Fruit fly (Drosophila melanogaster) whole organism, pupa: Measurements from ENCODE around the gene ND-B16.6.

ENCODE experiments used
- CG10348 ChIP-seq: fragments of 200-800 bp; sonication (Bioruptor generic); IDR thresholded peaks from 2 replicates; pipeline ENCODE4 v1.3.6; 2022; ENCODE audit warnings: missing biosample characterization, missing genetic modification characterization
- CG12605 ChIP-seq: fragments of 200-800 bp; sonication (Bioruptor generic); IDR thresholded peaks from 2 replicates; pipeline ENCODE4 v1.3.6; 2022; ENCODE audit warnings: missing biosample characterization, missing genetic modification characterization
- CG13204 ChIP-seq: fragments of 200-800 bp; sonication (Bioruptor generic); optimal IDR thresholded peaks from 2 replicates; lab custom pipeline; 2018; ENCODE audit warnings: missing biosample characterization, mild to moderate bottlenecking, missing genetic modification characterization, moderate library complexity
- CG14655 ChIP-seq: fragments of 200-800 bp; sonication (Bioruptor generic); optimal IDR thresholded peaks from 3 replicates; lab custom pipeline; 2017; ENCODE audit warnings: mild to moderate bottlenecking, missing biosample characterization, missing genetic modification reagents, missing genetic modification characterization
- CG15710 ChIP-seq: fragments of 200-800 bp; sonication (Bioruptor generic); optimal IDR thresholded peaks from 2 replicates; lab custom pipeline; 2018; ENCODE audit warnings: missing biosample characterization, mild to moderate bottlenecking, missing genetic modification characterization, moderate library complexity
- CG17806 ChIP-seq: fragments of 200-800 bp; sonication (Bioruptor generic); optimal IDR thresholded peaks from 2 replicates; lab custom pipeline; 2018; ENCODE audit warnings: missing biosample characterization, mild to moderate bottlenecking, missing genetic modification characterization, moderate library complexity
- CG34367 ChIP-seq: fragments of 200-800 bp; sonication (Bioruptor generic); optimal IDR thresholded peaks from 2 replicates; lab custom pipeline; 2018; ENCODE audit warnings: missing biosample characterization, mild to moderate bottlenecking, missing genetic modification characterization
- CG8159 ChIP-seq: fragments of 200-800 bp; sonication (Bioruptor generic); optimal IDR thresholded peaks from 3 replicates; lab custom pipeline; 2018; ENCODE audit warnings: missing biosample characterization, mild to moderate bottlenecking, missing genetic modification characterization, moderate library complexity
- CG8301 ChIP-seq: fragments of 200-800 bp; sonication (Bioruptor generic); optimal IDR thresholded peaks from 2 replicates; lab custom pipeline; 2018; ENCODE audit warnings: missing biosample characterization, mild to moderate bottlenecking, missing genetic modification characterization
- EcR ChIP-seq: fragments of 200-800 bp; sonication (Bioruptor generic); optimal IDR thresholded peaks from 3 replicates; lab custom pipeline; 2019; ENCODE audit warnings: missing biosample characterization, missing genetic modification characterization, mild to moderate bottlenecking, moderate library complexity, missing genetic modification reagents
- Snoo ChIP-seq: fragments of 200-800 bp; sonication (Bioruptor generic); optimal IDR thresholded peaks from 3 replicates; lab custom pipeline; 2017; ENCODE audit warnings: missing biosample characterization, mild to moderate bottlenecking, missing genetic modification characterization, inconsistent platforms
- fd96Ca ChIP-seq: fragments of 200-800 bp; sonication (Bioruptor generic); IDR thresholded peaks from 3 replicates; pipeline ENCODE4 v1.3.6; 2022; ENCODE audit warnings: missing biosample characterization, missing genetic modification characterization
- gl ChIP-seq: fragments of 200-800 bp; sonication (Bioruptor generic); optimal IDR thresholded peaks from 2 replicates; lab custom pipeline; 2018; ENCODE audit warnings: missing biosample characterization, mild to moderate bottlenecking, missing genetic modification characterization
- rn ChIP-seq: fragments of 200-800 bp; sonication (Bioruptor generic); IDR thresholded peaks from 2 replicates; pipeline ENCODE4 v1.3.6; 2022; ENCODE audit warnings: missing biosample characterization, missing genetic modification characterization

DNA sequence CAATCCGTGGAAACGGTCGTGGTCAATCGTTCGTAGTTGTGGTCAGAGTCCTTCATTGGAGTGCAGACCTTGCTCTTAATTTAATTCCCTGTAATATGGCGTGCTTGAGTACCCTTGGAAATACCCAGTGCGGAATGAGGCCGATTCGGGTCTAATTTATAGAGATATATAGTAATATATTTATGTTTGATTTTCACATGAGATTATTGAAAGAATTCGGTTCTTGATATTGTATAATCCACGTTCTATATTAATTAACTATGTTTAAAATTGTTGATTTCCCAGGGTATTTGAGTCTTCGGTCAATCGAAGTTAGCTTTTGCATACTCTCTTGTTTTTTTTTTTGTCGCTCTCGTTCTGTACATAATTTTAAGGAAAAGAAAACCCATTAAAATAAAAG is 6.9 kb downstream of the ND-B16.6 start:
- TF ChIP-seq Snoo (tag; lab: Kevin White, UChicago) (peak; percentile 7), EcR (GFP tag; lab: Kevin White, UChicago) (no peak), CG8159 (tag; lab: Kevin White, UChicago) (peak; percentile 51), CG12605 (no peak), CG34367 (peak; percentile 45), CG8301 (tag; lab: Kevin White, UChicago) (peak; percentile 19), CG17806 (peak; percentile 29), CG15710 (tag; lab: Kevin White, UChicago) (peak; percentile 13), rn (GFP tag; lab: Robert Waterston, UW) (no peak), CG10348 (no peak), CG14655 (GFP tag; lab: Kevin White, UChicago) (peak; percentile 45), CG13204 (GFP tag; lab: Kevin White, UChicago) (no peak), gl (tag; lab: Kevin White, UChicago) (no peak), fd96Ca (GFP tag; lab: Robert Waterston, UW) (no peak)
